Worm (Caenorhabditis elegans) whole organism, L2 larva: ENCODE data around the gene F59G1.8.

Source experiments
- C34F6.9 ChIP-seq: fragments of 150-350 bp; optimal IDR thresholded peaks from 2 replicates; lab custom pipeline; 2014; ENCODE audit warnings: missing biosample characterization, missing genetic modification characterization
- F13H6.1 ChIP-seq: sonication (generic microtip); optimal IDR thresholded peaks from 2 replicates; lab custom pipeline; 2016; ENCODE audit warnings: missing genetic modification characterization, missing compliant biosample characterization
- Y55F3AM.14 ChIP-seq: fragments of 200-800 bp; sonication (Bioruptor generic); optimal IDR thresholded peaks from 2 replicates; lab custom pipeline; 2018; ENCODE audit warnings: mild to moderate bottlenecking, missing genetic modification characterization, missing compliant biosample characterization
- aly-2 ChIP-seq: fragments of 150-350 bp; optimal IDR thresholded peaks from 2 replicates; lab custom pipeline; 2014; ENCODE audit warnings: missing biosample characterization, missing genetic modification characterization
- ama-1 ChIP-seq: fragments of 150-350 bp; optimal IDR thresholded peaks from 2 replicates; lab custom pipeline; 2018; ENCODE audit warnings: inconsistent platforms
- ceh-16 ChIP-seq: fragments of 150-350 bp; optimal IDR thresholded peaks from 2 replicates; lab custom pipeline; 2014; ENCODE audit warnings: missing biosample characterization, missing genetic modification characterization
- ceh-82 ChIP-seq: fragments of 150-350 bp; optimal IDR thresholded peaks from 2 replicates; lab custom pipeline; 2014; ENCODE audit warnings: missing biosample characterization, missing genetic modification characterization
- crh-2 ChIP-seq: sonication (generic microtip); optimal IDR thresholded peaks from 2 replicates; lab custom pipeline; 2017; ENCODE audit warnings: missing biosample characterization, missing genetic modification characterization
- egl-27 ChIP-seq: sonication (generic microtip); optimal IDR thresholded peaks from 3 replicates; lab custom pipeline; 2017; ENCODE audit warnings: missing biosample characterization, missing genetic modification reagents, missing genetic modification characterization
- elt-1 ChIP-seq: fragments of 150-350 bp; optimal IDR thresholded peaks from 2 replicates; lab custom pipeline; 2014; ENCODE audit warnings: missing biosample characterization, missing genetic modification characterization
- elt-3 ChIP-seq: sonication (generic microtip); optimal IDR thresholded peaks from 2 replicates; lab custom pipeline; 2017; ENCODE audit warnings: missing biosample characterization, missing genetic modification characterization
- fos-1 ChIP-seq: fragments of 150-350 bp; optimal IDR thresholded peaks from 2 replicates; lab custom pipeline; 2014; ENCODE audit warnings: missing biosample characterization, missing genetic modification characterization
- gmeb-1 ChIP-seq: fragments of 150-350 bp; optimal IDR thresholded peaks from 2 replicates; lab custom pipeline; 2014; ENCODE audit warnings: missing biosample characterization, missing genetic modification characterization
- lin-11 ChIP-seq: fragments of 150-350 bp; sonication (generic microtip); optimal IDR thresholded peaks from 2 replicates; lab custom pipeline; 2014; ENCODE audit warnings: missing biosample characterization, missing genetic modification characterization, inconsistent platforms, mixed read lengths
- lin-13 ChIP-seq: fragments of 150-350 bp; optimal IDR thresholded peaks from 2 replicates; lab custom pipeline; 2014; ENCODE audit warnings: missing biosample characterization, missing genetic modification reagents, missing genetic modification characterization
- lsy-2 ChIP-seq, 2 experiments: fragments of 150-350 bp in 1 of 2; sonication (generic microtip) in 1 of 2; optimal IDR thresholded peaks; 2 replicates each; lab custom pipeline; 2014 to 2017; ENCODE audit warnings: missing biosample characterization in 2 of 2, missing genetic modification characterization in 2 of 2
- mab-5 ChIP-seq: fragments of 150-350 bp; optimal IDR thresholded peaks from 2 replicates; lab custom pipeline; 2014; ENCODE audit warnings: missing biosample characterization, missing genetic modification characterization
- mbf-1 ChIP-seq: sonication (generic microtip); optimal IDR thresholded peaks from 2 replicates; lab custom pipeline; 2017; ENCODE audit warnings: missing biosample characterization, missing genetic modification characterization
- mdl-1 ChIP-seq, 2 experiments: fragments of 150-350 bp in 1 of 2; sonication (generic microtip) in 1 of 2; optimal IDR thresholded peaks; 2 replicates each; lab custom pipeline; 2017; ENCODE audit warnings: missing biosample characterization in 2 of 2, missing genetic modification characterization in 2 of 2
- nhr-12 ChIP-seq: fragments of 150-350 bp; optimal IDR thresholded peaks from 2 replicates; lab custom pipeline; 2014; ENCODE audit warnings: missing biosample characterization, missing genetic modification characterization
- nhr-129 ChIP-seq: fragments of 150-350 bp; optimal IDR thresholded peaks from 2 replicates; lab custom pipeline; 2014; ENCODE audit warnings: missing biosample characterization, missing genetic modification characterization
- nhr-21 ChIP-seq: fragments of 150-350 bp; optimal IDR thresholded peaks from 2 replicates; lab custom pipeline; 2014; ENCODE audit warnings: missing biosample characterization, missing genetic modification characterization
- nhr-25 ChIP-seq: fragments of 150-350 bp; sonication (generic microtip); optimal IDR thresholded peaks from 3 replicates; lab custom pipeline; 2014; ENCODE audit warnings: missing biosample characterization, missing genetic modification characterization
- nhr-6 ChIP-seq: fragments of 150-350 bp; optimal IDR thresholded peaks from 2 replicates; lab custom pipeline; 2014; ENCODE audit warnings: missing biosample characterization, missing genetic modification characterization
- peb-1 ChIP-seq: fragments of 150-350 bp; optimal IDR thresholded peaks from 2 replicates; lab custom pipeline; 2014; ENCODE audit warnings: missing biosample characterization, missing genetic modification characterization
- skn-1 ChIP-seq: sonication (generic microtip); optimal IDR thresholded peaks from 2 replicates; lab custom pipeline; 2017; ENCODE audit warnings: missing biosample characterization, missing genetic modification characterization
- sma-3 ChIP-seq: sonication (generic microtip); optimal IDR thresholded peaks from 2 replicates; lab custom pipeline; 2016; ENCODE audit warnings: missing genetic modification reagents, missing genetic modification characterization, missing compliant biosample characterization
- sma-9 ChIP-seq, 2 experiments: fragments of 150-350 bp in 1 of 2; sonication (generic microtip) in 1 of 2; optimal IDR thresholded peaks; 2 replicates each; lab custom pipeline; 2014 to 2016; ENCODE audit warnings: missing genetic modification characterization in 2 of 2, mild to moderate bottlenecking in 1 of 2, missing biosample characterization in 1 of 2, missing compliant biosample characterization in 1 of 2, missing genetic modification reagents in 1 of 2, moderate library complexity in 1 of 2
- unc-39 ChIP-seq: fragments of 150-350 bp; optimal IDR thresholded peaks from 2 replicates; lab custom pipeline; 2014; ENCODE audit warnings: missing biosample characterization, missing genetic modification characterization
- unc-55 ChIP-seq: fragments of 150-350 bp; sonication (generic microtip); optimal IDR thresholded peaks from 3 replicates; lab custom pipeline; 2014; ENCODE audit warnings: missing biosample characterization, missing genetic modification reagents, missing genetic modification characterization
- unc-62 ChIP-seq: fragments of 150-350 bp; optimal IDR thresholded peaks from 2 replicates; lab custom pipeline; 2014; ENCODE audit warnings: missing biosample characterization, missing genetic modification reagents, missing genetic modification characterization
- ztf-1 ChIP-seq: fragments of 200-800 bp; sonication (Bioruptor generic); conservative IDR thresholded peaks from 2 replicates; pipeline ENCODE4 v1.3.6; 2022; ENCODE audit warnings: missing genetic modification characterization, missing compliant biosample characterization
- ztf-11 ChIP-seq: sonication (generic microtip); optimal IDR thresholded peaks from 2 replicates; lab custom pipeline; 2017; ENCODE audit warnings: missing biosample characterization, missing genetic modification characterization

Gene F59G1.8

ce11 chrII:5931904-5932764 is 25.8 kb downstream of the F59G1.8 start:
- TF ChIP-seq crh-2 (tag; lab: Kevin White, UChicago) (peak; percentile 91), mab-5 (tag; lab: Kevin White, UChicago) (peak; percentile 21), lin-11 (tag; lab: Kevin White, UChicago) (no peak), sma-9 (GFP tag; optimal IDR thresholded peaks at IDR 0.05; lab: Kevin White, UChicago) (peak; percentile 88), sma-9 (tag; optimal IDR thresholded peaks at IDR 0.05; lab: Kevin White, UChicago) (no peak), nhr-21 (peak; percentile 45), fos-1 (tag; lab: Kevin White, UChicago) (peak; percentile 83), gmeb-1 (tag; lab: Kevin White, UChicago) (peak; percentile 44), ztf-1 (no peak), nhr-6 (peak; percentile 22), mdl-1 (tag; optimal IDR thresholded peaks at IDR 0.05; lab: Kevin White, UChicago) (no peak), lsy-2 (tag; optimal IDR thresholded peaks at IDR 0.05; lab: Kevin White, UChicago) (peak in 1 of 2 experiments; percentile 66), egl-27 (tag; lab: Kevin White, UChicago) (no peak), C34F6.9 (tag; lab: Kevin White, UChicago) (peak; percentile 61), F13H6.1 (tag; lab: Kevin White, UChicago) (peak; percentile 61), nhr-129 (peak; percentile 61), unc-62 (peak; percentile 12)
- TF ChIP-seq, all 48 proteins: peak for 12

- no peak for TF ChIP-seq elt-1
- no peak for TF ChIP-seq elt-3 (tag; lab: Kevin White, UChicago)
- no peak for TF ChIP-seq gmeb-1 (tag; lab: Kevin White, UChicago)
- TF ChIP-seq nhr-6, result no peak
- TF ChIP-seq peb-1 (tag; lab: Kevin White, UChicago), result no peak
- TF ChIP-seq aly-2 (tag; lab: Kevin White, UChicago), result no peak
- TF ChIP-seq sma-3 (GFP tag; lab: Kevin White, UChicago), result no peak
- no peak for TF ChIP-seq skn-1 (tag; lab: Kevin White, UChicago)
- no peak for TF ChIP-seq Y55F3AM.14 (GFP tag; lab: Kevin White, UChicago)
- TF ChIP-seq lin-13, result no peak
- TF ChIP-seq ama-1 (lab: Kevin White, UChicago), result no peak
- no peak for TF ChIP-seq unc-55 (GFP tag; lab: Kevin White, UChicago)
- no peak for TF ChIP-seq egl-27 (tag; lab: Kevin White, UChicago)
- no peak for TF ChIP-seq lsy-2 (tag; optimal IDR thresholded peaks at IDR 0.05; lab: Kevin White, UChicago)
- TF ChIP-seq mbf-1 (tag; lab: Kevin White, UChicago), result no peak
- no peak for TF ChIP-seq fos-1 (tag; lab: Kevin White, UChicago)
- no peak for TF ChIP-seq nhr-12
- no peak for TF ChIP-seq lin-11 (tag; lab: Kevin White, UChicago)
- TF ChIP-seq ceh-82 (tag; lab: Kevin White, UChicago), result no peak
- TF ChIP-seq ztf-11, result no peak
These were observed 26.8 kb downstream of the F59G1.8 start for ce11 chrII:5933133-5933532.

DNA sequence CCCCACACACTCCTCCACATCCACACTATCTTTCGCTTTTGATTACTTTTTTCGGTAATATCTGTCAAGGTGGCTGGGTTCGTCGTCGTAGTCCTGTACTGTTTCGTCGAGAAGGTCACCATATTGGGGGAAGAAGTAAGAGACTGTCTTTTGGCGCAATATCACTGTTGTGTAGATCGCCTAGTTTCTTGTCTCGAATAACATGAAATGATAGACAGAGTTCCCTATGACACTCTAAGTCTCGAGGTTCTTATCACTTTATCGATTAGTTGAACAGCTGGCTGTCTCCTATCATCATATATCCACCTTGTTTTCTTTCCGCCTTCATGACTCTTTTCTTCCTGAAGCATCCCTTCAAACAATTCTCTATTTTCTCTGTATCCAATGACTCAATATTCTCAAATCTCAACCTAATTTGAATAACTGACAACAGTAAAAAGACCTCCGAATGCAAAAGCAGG is 27.6 kb downstream of the F59G1.8 start:
- TF ChIP-seq fos-1 (tag; lab: Kevin White, UChicago), result peak; percentile 34
- peak; percentile 8 for TF ChIP-seq gmeb-1 (tag; lab: Kevin White, UChicago)
- TF ChIP-seq sma-9 (GFP tag; optimal IDR thresholded peaks at IDR 0.05; lab: Kevin White, UChicago), result peak; percentile 26
- no peak for TF ChIP-seq sma-9 (tag; optimal IDR thresholded peaks at IDR 0.05; lab: Kevin White, UChicago)
- no peak for TF ChIP-seq unc-39
- TF ChIP-seq mab-5 (tag; lab: Kevin White, UChicago), result no peak
- peak; percentile 42 for TF ChIP-seq sma-3 (GFP tag; lab: Kevin White, UChicago)
- peak; percentile 34 for TF ChIP-seq nhr-21
- peak; percentile 62 for TF ChIP-seq nhr-129
- TF ChIP-seq ama-1 (lab: Kevin White, UChicago), result no peak
- no peak for TF ChIP-seq lin-11 (tag; lab: Kevin White, UChicago)

ce11 chrII:5936009-5936408 is 29.6 kb downstream of the F59G1.8 start:
- TF ChIP-seq nhr-25 (tag; lab: Kevin White, UChicago) (no peak), gmeb-1 (tag; lab: Kevin White, UChicago) (peak; percentile 48), ceh-16 (no peak), sma-3 (GFP tag; lab: Kevin White, UChicago) (peak; percentile 20), C34F6.9 (tag; lab: Kevin White, UChicago) (no peak), sma-9 (GFP tag; optimal IDR thresholded peaks at IDR 0.05; lab: Kevin White, UChicago) (peak; percentile 61), sma-9 (tag; optimal IDR thresholded peaks at IDR 0.05; lab: Kevin White, UChicago) (no peak), fos-1 (tag; lab: Kevin White, UChicago) (peak; percentile 69), crh-2 (tag; lab: Kevin White, UChicago) (peak; percentile 97)
